Worm (Caenorhabditis elegans) whole organism, L3 larva: ENCODE results near the gene F36H9.4.

Experiments
- ZK546.5 ChIP-seq: sonication (generic microtip); optimal IDR thresholded peaks from 2 replicates; lab custom pipeline; 2017; ENCODE audit warnings: missing biosample characterization, missing genetic modification characterization
- egl-27 ChIP-seq: sonication (generic microtip); optimal IDR thresholded peaks from 4 replicates; lab custom pipeline; 2017; ENCODE audit warnings: missing biosample characterization, missing genetic modification reagents, missing genetic modification characterization
- fkh-2 ChIP-seq: fragments of 150-350 bp; optimal IDR thresholded peaks from 2 replicates; lab custom pipeline; 2014; ENCODE audit warnings: missing biosample characterization, missing genetic modification reagents, missing genetic modification characterization
- nhr-237 ChIP-seq: fragments of 150-350 bp; optimal IDR thresholded peaks from 2 replicates; lab custom pipeline; 2014; ENCODE audit warnings: missing biosample characterization, missing genetic modification characterization
- sea-2 ChIP-seq: fragments of 150-350 bp; sonication (generic microtip); optimal IDR thresholded peaks from 4 replicates; lab custom pipeline; 2014; ENCODE audit warnings: missing biosample characterization, missing genetic modification reagents, missing genetic modification characterization
- snpc-4 ChIP-seq: fragments of 150-350 bp; optimal IDR thresholded peaks from 2 replicates; lab custom pipeline; 2014; ENCODE audit warnings: missing biosample characterization, missing genetic modification characterization

The F36H9.4 gene

DNA sequence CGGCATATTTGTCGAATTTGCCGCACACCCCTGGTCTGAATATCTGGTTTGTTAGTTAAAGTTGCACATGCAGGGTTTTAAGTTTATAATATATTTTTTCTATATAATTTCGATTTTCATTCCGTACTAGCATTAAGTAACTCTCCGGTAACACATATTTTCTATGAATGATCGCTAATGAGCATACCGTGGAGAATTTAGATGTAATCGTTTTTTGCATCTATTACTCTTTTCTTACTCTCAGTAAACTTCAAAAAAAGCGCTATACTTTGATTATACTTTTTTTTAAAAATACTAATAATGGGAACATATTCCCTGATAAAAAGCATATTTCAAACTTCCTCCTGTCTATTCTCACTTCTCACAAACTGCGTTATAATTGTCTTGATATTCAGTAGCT lies 44.5 kb downstream of the F36H9.4 start, which contains the start of gene str-160:
Gene str-160, plus strand, starts transcription at position 301 of the 400 bp plus-strand sequence.
- no peak for TF ChIP-seq egl-27 (tag; lab: Kevin White, UChicago)

DNA sequence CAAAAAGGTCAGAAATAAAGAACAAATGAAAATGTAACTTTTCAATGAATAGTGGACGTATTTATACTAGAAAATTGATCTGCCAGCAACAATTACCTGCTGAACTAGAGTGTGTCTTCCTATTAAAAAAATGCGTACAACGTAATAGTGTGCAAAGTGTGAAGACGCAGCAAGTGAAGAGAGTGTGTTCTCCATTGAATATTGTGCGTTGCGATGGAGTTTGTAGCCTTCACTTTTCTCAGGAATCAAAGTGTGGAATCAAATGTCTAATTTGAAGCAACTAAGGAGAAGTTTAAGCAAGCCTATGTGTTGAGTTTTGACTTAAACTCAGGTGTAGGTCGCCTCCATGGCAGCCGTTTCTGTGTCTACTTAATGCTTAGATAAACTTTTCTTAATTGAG lies 47.1 kb downstream of the F36H9.4 start, which contains the start of gene gst-21:
Gene gst-21, minus strand, starts transcription at position 101 of the 400 bp plus-strand sequence.
- TF ChIP-seq nhr-237 (tag; lab: Kevin White, UChicago) = no peak
- no peak for TF ChIP-seq sea-2 (GFP tag; lab: Kevin White, UChicago)
- TF ChIP-seq ZK546.5 (tag; lab: Kevin White, UChicago) = no peak
- TF ChIP-seq fkh-2 (tag; lab: Kevin White, UChicago) = no peak
- TF ChIP-seq snpc-4 = no peak
